Fruit fly (Drosophila melanogaster): ENCODE results near the gene mRpS21.

The mRpS21 gene

dm6 chr3R:13388160-13388870 is 6.7 kb upstream of the mRpS21 start, which contains the start of gene CG9799 (continued):
- no peak for TF ChIP-seq CG4328 (GFP tag; optimal IDR thresholded peaks at IDR 0.05)
- no peak for TF ChIP-seq CG32772 (GFP tag; IDR thresholded peaks at IDR 0.05)
- TF ChIP-seq Taf1 (GFP tag; IDR thresholded peaks at IDR 0.05) = no peak
- no peak for TF ChIP-seq pho (GFP tag; optimal IDR thresholded peaks at IDR 0.05)
- TF ChIP-seq D (optimal IDR thresholded peaks at IDR 0.05) = no peak
- TF ChIP-seq D (GFP tag; optimal IDR thresholded peaks at IDR 0.05) = no peak
- TF ChIP-seq CG6175 (GFP tag; IDR thresholded peaks at IDR 0.05) = peak; percentile 53; the same call in 1 of the 3 replicates

- no peak for TF ChIP-seq CG12299 (tag; optimal IDR thresholded peaks at IDR 0.05)
- no peak for TF ChIP-seq tup (GFP tag; optimal IDR thresholded peaks at IDR 0.05)
- TF ChIP-seq cas (GFP tag; IDR thresholded peaks at IDR 0.05) = no peak
- TF ChIP-seq E2f2 (GFP tag; IDR thresholded peaks at IDR 0.05) = no peak
- no peak for TF ChIP-seq Max (GFP tag; optimal IDR thresholded peaks at IDR 0.05)
- TF ChIP-seq Deaf1 (tag; optimal IDR thresholded peaks at IDR 0.05) = no peak
- no peak for TF ChIP-seq ttk (GFP tag; IDR thresholded peaks at IDR 0.05)
- no peak for TF ChIP-seq mam (GFP tag; optimal IDR thresholded peaks at IDR 0.05)
- no peak for TF ChIP-seq CG14860 (GFP tag; IDR thresholded peaks at IDR 0.05; ENCODE audit: partially characterized antibody)
- no peak for TF ChIP-seq Fer2 (tag; optimal IDR thresholded peaks at IDR 0.05)
- TF ChIP-seq Nf-YA (GFP tag; IDR thresholded peaks at IDR 0.05) = no peak
- TF ChIP-seq Chrac-16 (GFP tag; optimal IDR thresholded peaks at IDR 0.05) = no peak
- no peak for TF ChIP-seq fu2 (GFP tag; optimal IDR thresholded peaks at IDR 0.05)
- no peak for TF ChIP-seq dm (GFP tag; optimal IDR thresholded peaks at IDR 0.05)
- no peak for TF ChIP-seq Asciz (GFP tag; optimal IDR thresholded peaks at IDR 0.05)
- TF ChIP-seq Dp (GFP tag; optimal IDR thresholded peaks at IDR 0.05) = no peak
- no peak for TF ChIP-seq HLHmδ (GFP tag; optimal IDR thresholded peaks at IDR 0.05)
These were observed 3.5 kb upstream of the mRpS21 start for dm6 chr3R:13385105-13385504.

dm6 chr3R:13382656-13383142 is 1.1 kb upstream of the mRpS21 start:
- no peak for TF ChIP-seq CG11085 (GFP tag; IDR thresholded peaks at IDR 0.05)
- no peak for TF ChIP-seq CG4617 (GFP tag; optimal IDR thresholded peaks at IDR 0.05; ENCODE audit: borderline replicate concordance)
- TF ChIP-seq E2f2 (GFP tag; IDR thresholded peaks at IDR 0.05) = no peak
- no peak for TF ChIP-seq ems (GFP tag; optimal IDR thresholded peaks at IDR 0.05)
- TF ChIP-seq Jarid2 (GFP tag; optimal IDR thresholded peaks at IDR 0.05) = no peak
- no peak for TF ChIP-seq chn (GFP tag; optimal IDR thresholded peaks at IDR 0.05)
- no peak for TF ChIP-seq bsh (GFP tag; optimal IDR thresholded peaks at IDR 0.05)
- peak; percentile 86 for TF ChIP-seq zf30C (GFP tag; optimal IDR thresholded peaks at IDR 0.05)
- TF ChIP-seq grau (tag; optimal IDR thresholded peaks at IDR 0.05) = no peak
- TF ChIP-seq CG34376 (GFP tag; optimal IDR thresholded peaks at IDR 0.05) = peak; percentile 31
- TF ChIP-seq NFAT (GFP tag; IDR thresholded peaks at IDR 0.05) = peak; percentile 34; the same call in 1 of the 2 replicates
- TF ChIP-seq shn (GFP tag; optimal IDR thresholded peaks at IDR 0.05) = peak; percentile 20
- no peak for TF ChIP-seq prd (optimal IDR thresholded peaks at IDR 0.05)
- TF ChIP-seq prd (GFP tag; IDR thresholded peaks at IDR 0.05) = peak; percentile 29; the same call in 1 of the 3 replicates
- peak; percentile 1 for TF ChIP-seq twi (tag; optimal IDR thresholded peaks at IDR 0.05)
- TF ChIP-seq hbn (GFP tag; IDR thresholded peaks at IDR 0.05; ENCODE audit: partially characterized antibody) = 0 out of 2 replicates have a peak, but pooled peaks have one; percentile 34
- TF ChIP-seq BEAF-32 (GFP tag; optimal IDR thresholded peaks at IDR 0.05) = no peak
- no peak for TF ChIP-seq CHES-1-like (GFP tag; optimal IDR thresholded peaks at IDR 0.05)
- no peak for TF ChIP-seq CG11093 (GFP tag; IDR thresholded peaks at IDR 0.05)
- TF ChIP-seq Fer3 (tag; optimal IDR thresholded peaks at IDR 0.05) = peak; percentile 5
- peak; percentile 15; the same call in 1 of the 2 replicates for TF ChIP-seq amos (GFP tag; IDR thresholded peaks at IDR 0.05; ENCODE audit: partially characterized antibody)
- 0 out of 3 replicates have a peak, but pooled peaks have one; percentile 23 for TF ChIP-seq Dbx (GFP tag; IDR thresholded peaks at IDR 0.05)
- peak; percentile 6 for TF ChIP-seq D19B (GFP tag; optimal IDR thresholded peaks at IDR 0.05)
- TF ChIP-seq CG10267 (tag; optimal IDR thresholded peaks at IDR 0.05) = no peak
- no peak for TF ChIP-seq CG5180 (GFP tag; optimal IDR thresholded peaks at IDR 0.05)
